Fruit fly (Drosophila melanogaster) whole organism, embryonic: ENCODE measurements around the gene CG11158.

ENCODE experiments used
- B-H1 ChIP-seq: fragments of 200-800 bp; sonication (Bioruptor generic); IDR thresholded peaks from 3 replicates; pipeline ENCODE4 v1.3.6; 2022; ENCODE audit warnings: missing biosample characterization, missing genetic modification characterization
- Bdp1 ChIP-seq: fragments of 200-800 bp; sonication (Bioruptor generic); optimal IDR thresholded peaks from 3 replicates; lab custom pipeline; 2016; ENCODE audit warnings: missing biosample characterization, missing genetic modification characterization
- CG10321 ChIP-seq: fragments of 200-800 bp; sonication (Bioruptor generic); IDR thresholded peaks from 2 replicates; pipeline ENCODE4 v1.3.6; 2022; ENCODE audit warnings: missing biosample characterization, missing genetic modification characterization
- CG10366 ChIP-seq: fragments of 200-800 bp; sonication (Bioruptor generic); IDR thresholded peaks from 2 replicates; pipeline ENCODE4 v1.3.6; 2022; ENCODE audit warnings: missing biosample characterization, missing genetic modification characterization
- CG10565 ChIP-seq: fragments of 200-800 bp; sonication (Bioruptor generic); optimal IDR thresholded peaks from 3 replicates; lab custom pipeline; 2016; ENCODE audit warnings: missing biosample characterization, mild to moderate bottlenecking, missing genetic modification characterization
- CG10979 ChIP-seq: fragments of 200-800 bp; sonication (Bioruptor generic); optimal IDR thresholded peaks from 2 replicates; lab custom pipeline; 2018; ENCODE audit warnings: missing biosample characterization, mild to moderate bottlenecking, missing genetic modification characterization, moderate library complexity
- CG11093 ChIP-seq: fragments of 200-800 bp; sonication (Bioruptor generic); IDR thresholded peaks from 3 replicates; pipeline ENCODE4 v1.3.6; 2022; ENCODE audit warnings: missing biosample characterization, missing genetic modification characterization
- CG12071 ChIP-seq: fragments of 200-800 bp; sonication (Bioruptor generic); optimal IDR thresholded peaks from 3 replicates; lab custom pipeline; 2018; ENCODE audit warnings: missing biosample characterization, mild to moderate bottlenecking, missing genetic modification characterization
- CG12219 ChIP-seq: fragments of 200-800 bp; sonication (Bioruptor generic); optimal IDR thresholded peaks from 3 replicates; lab custom pipeline; 2018; ENCODE audit warnings: missing biosample characterization, mild to moderate bottlenecking, missing genetic modification characterization
- CG14050 ChIP-seq: fragments of 200-800 bp; sonication (Bioruptor generic); IDR thresholded peaks from 3 replicates; pipeline ENCODE4 v1.3.6; 2022; ENCODE audit warnings: missing biosample characterization, missing genetic modification characterization
- CG14667 ChIP-seq: fragments of 200-800 bp; sonication (Bioruptor generic); IDR thresholded peaks from 2 replicates; pipeline ENCODE4 v1.3.6; 2022; ENCODE audit warnings: missing biosample characterization, missing genetic modification characterization
- CG14965 ChIP-seq: fragments of 200-800 bp; sonication (Bioruptor generic); optimal IDR thresholded peaks from 2 replicates; lab custom pipeline; 2016; ENCODE audit warnings: missing biosample characterization, missing genetic modification characterization, borderline replicate concordance
- CG15011 ChIP-seq: fragments of 200-800 bp; sonication (Bioruptor generic); optimal IDR thresholded peaks from 3 replicates; lab custom pipeline; 2018; ENCODE audit warnings: missing biosample characterization, mild to moderate bottlenecking, missing genetic modification characterization
- CG16863 ChIP-seq: fragments of 200-800 bp; sonication (Bioruptor generic); optimal IDR thresholded peaks from 3 replicates; lab custom pipeline; 2016; ENCODE audit warnings: missing biosample characterization, missing genetic modification characterization
- CG17186 ChIP-seq: fragments of 200-800 bp; sonication (Bioruptor generic); optimal IDR thresholded peaks from 3 replicates; lab custom pipeline; 2017; ENCODE audit warnings: missing biosample characterization, missing genetic modification reagents, missing genetic modification characterization
- CG30403 ChIP-seq: fragments of 200-800 bp; sonication (Bioruptor generic); optimal IDR thresholded peaks from 3 replicates; lab custom pipeline; 2016; ENCODE audit warnings: missing biosample characterization, missing genetic modification characterization
- CG31224 ChIP-seq: fragments of 200-800 bp; sonication (Bioruptor generic); IDR thresholded peaks from 2 replicates; pipeline ENCODE4 v1.3.6; 2022; ENCODE audit warnings: missing biosample characterization, missing genetic modification characterization
- CG33213 ChIP-seq: fragments of 200-800 bp; sonication (Bioruptor generic); optimal IDR thresholded peaks from 3 replicates; lab custom pipeline; 2016; ENCODE audit warnings: missing biosample characterization, missing genetic modification characterization
- CG33557 ChIP-seq: fragments of 200-800 bp; sonication (Bioruptor generic); optimal IDR thresholded peaks from 2 replicates; lab custom pipeline; 2019; ENCODE audit warnings: missing biosample characterization, mild to moderate bottlenecking, missing genetic modification characterization, moderate library complexity
- CG6683 ChIP-seq: fragments of 200-800 bp; sonication (Bioruptor generic); optimal IDR thresholded peaks from 2 replicates; lab custom pipeline; 2017; ENCODE audit warnings: missing biosample characterization, mild to moderate bottlenecking, missing genetic modification characterization, missing genetic modification reagents
- CG6765 ChIP-seq: fragments of 200-800 bp; sonication (Bioruptor generic); optimal IDR thresholded peaks from 3 replicates; lab custom pipeline; 2017; ENCODE audit warnings: missing biosample characterization, mild to moderate bottlenecking, missing genetic modification characterization
- CG8388 ChIP-seq: fragments of 200-800 bp; sonication (Bioruptor generic); optimal IDR thresholded peaks from 2 replicates; lab custom pipeline; 2019; ENCODE audit warnings: missing biosample characterization, mild to moderate bottlenecking, missing genetic modification characterization, moderate library complexity
- CG9817 ChIP-seq: fragments of 200-800 bp; sonication (Bioruptor generic); optimal IDR thresholded peaks from 2 replicates; lab custom pipeline; 2018; ENCODE audit warnings: missing biosample characterization, mild to moderate bottlenecking, missing genetic modification characterization, moderate library complexity
- Drgx ChIP-seq: fragments of 200-800 bp; sonication (Bioruptor generic); IDR thresholded peaks from 2 replicates; pipeline ENCODE4 v1.3.6; 2022; ENCODE audit warnings: missing biosample characterization, missing genetic modification characterization
- H2.0 ChIP-seq: fragments of 200-800 bp; sonication (Bioruptor generic); IDR thresholded peaks from 2 replicates; pipeline ENCODE4 v1.3.6; 2022; ENCODE audit warnings: missing biosample characterization, missing genetic modification characterization
- Hsf ChIP-seq: fragments of 200-800 bp; sonication (Bioruptor generic); optimal IDR thresholded peaks from 3 replicates; lab custom pipeline; 2016; ENCODE audit warnings: missing biosample characterization, missing genetic modification characterization
- MTF-1 ChIP-seq: fragments of 200-800 bp; sonication (Bioruptor generic); optimal IDR thresholded peaks from 2 replicates; lab custom pipeline; 2018; ENCODE audit warnings: missing biosample characterization, mild to moderate bottlenecking, missing genetic modification characterization, borderline replicate concordance
- Opbp ChIP-seq: fragments of 200-800 bp; sonication (Bioruptor generic); IDR thresholded peaks from 3 replicates; pipeline ENCODE4 v1.3.6; 2022; ENCODE audit warnings: missing biosample characterization, missing genetic modification characterization; ENCODE audit not compliant: partially characterized antibody
- Ravus ChIP-seq: fragments of 200-800 bp; sonication (Bioruptor generic); IDR thresholded peaks from 2 replicates; pipeline ENCODE4 v1.3.6; 2022; ENCODE audit warnings: missing biosample characterization, missing genetic modification characterization
- Spps ChIP-seq: fragments of 200-800 bp; sonication (Bioruptor generic); optimal IDR thresholded peaks from 2 replicates; lab custom pipeline; 2018; ENCODE audit warnings: missing biosample characterization, mild to moderate bottlenecking, missing genetic modification characterization
- Xbp1 ChIP-seq: fragments of 200-800 bp; sonication (Bioruptor generic); optimal IDR thresholded peaks from 3 replicates; lab custom pipeline; 2016; ENCODE audit warnings: missing biosample characterization, mild to moderate bottlenecking, missing genetic modification characterization
- ab ChIP-seq: fragments of 200-800 bp; sonication (Bioruptor generic); optimal IDR thresholded peaks from 2 replicates; lab custom pipeline; 2016; ENCODE audit warnings: missing biosample characterization, missing genetic modification characterization
- abd-A ChIP-seq: fragments of 200-800 bp; sonication (Bioruptor generic); optimal IDR thresholded peaks from 3 replicates; lab custom pipeline; 2019; ENCODE audit warnings: missing biosample characterization, mild to moderate bottlenecking, missing genetic modification characterization, moderate library complexity
- bbx ChIP-seq: fragments of 200-800 bp; sonication (Bioruptor generic); IDR thresholded peaks from 2 replicates; pipeline ENCODE4 v1.3.6; 2022; ENCODE audit warnings: missing biosample characterization, missing genetic modification characterization; ENCODE audit not compliant: partially characterized antibody
- chinmo ChIP-seq: fragments of 200-800 bp; sonication (Bioruptor generic); IDR thresholded peaks from 4 replicates; pipeline ENCODE4 v1.3.6; 2022; ENCODE audit warnings: missing biosample characterization, missing genetic modification characterization; ENCODE audit not compliant: partially characterized antibody
- chn ChIP-seq: fragments of 200-800 bp; sonication (Bioruptor generic); optimal IDR thresholded peaks from 2 replicates; lab custom pipeline; 2016; ENCODE audit warnings: missing biosample characterization, missing genetic modification characterization
- crc ChIP-seq: fragments of 200-800 bp; sonication (Bioruptor generic); optimal IDR thresholded peaks from 2 replicates; lab custom pipeline; 2016; ENCODE audit warnings: missing biosample characterization, missing genetic modification characterization
- crp ChIP-seq, 2 experiments: fragments of 200-800 bp; sonication (Bioruptor generic); optimal IDR thresholded peaks; 2 replicates in 1 of 2; 3 replicates in 1 of 2; lab custom pipeline; 2017; ENCODE audit warnings: missing biosample characterization in 2 of 2, missing genetic modification characterization in 2 of 2, mild to moderate bottlenecking in 1 of 2, moderate library complexity in 1 of 2
- dmrt99B ChIP-seq: fragments of 200-800 bp; sonication (Bioruptor generic); optimal IDR thresholded peaks from 2 replicates; lab custom pipeline; 2018; ENCODE audit warnings: missing biosample characterization, mild to moderate bottlenecking, missing genetic modification characterization, moderate library complexity
- insv ChIP-seq, 2 experiments: fragments of 200-800 bp; sonication (Bioruptor generic); optimal IDR thresholded peaks; 3 replicates each; lab custom pipeline; 2016 to 2018; ENCODE audit warnings: missing biosample characterization in 2 of 2, missing genetic modification characterization in 2 of 2
- maf-S ChIP-seq: fragments of 200-800 bp; sonication (Bioruptor generic); optimal IDR thresholded peaks from 2 replicates; lab custom pipeline; 2016; ENCODE audit warnings: missing biosample characterization, missing genetic modification characterization
- nerfin-2 ChIP-seq: fragments of 200-800 bp; sonication (Bioruptor generic); IDR thresholded peaks from 2 replicates; pipeline ENCODE4 v1.3.6; 2022; ENCODE audit warnings: missing biosample characterization, missing genetic modification characterization; ENCODE audit not compliant: partially characterized antibody
- nmo ChIP-seq: fragments of 200-800 bp; sonication (Bioruptor generic); optimal IDR thresholded peaks from 2 replicates; lab custom pipeline; 2018; ENCODE audit warnings: missing biosample characterization, mild to moderate bottlenecking, missing genetic modification characterization, moderate library complexity
- row ChIP-seq: fragments of 200-800 bp; sonication (Bioruptor generic); IDR thresholded peaks from 3 replicates; pipeline ENCODE4 v1.3.6; 2022; ENCODE audit warnings: missing biosample characterization, missing genetic modification characterization
- sr ChIP-seq: fragments of 200-800 bp; sonication (Bioruptor generic); IDR thresholded peaks from 3 replicates; pipeline ENCODE4 v1.3.6; 2022; ENCODE audit warnings: missing biosample characterization, missing genetic modification characterization
- unpg ChIP-seq: fragments of 200-800 bp; sonication (Bioruptor generic); optimal IDR thresholded peaks from 3 replicates; lab custom pipeline; 2018; ENCODE audit warnings: missing biosample characterization, mild to moderate bottlenecking, missing genetic modification characterization, moderate library complexity
- vnd ChIP-seq: fragments of 200-800 bp; sonication (Bioruptor generic); IDR thresholded peaks from 3 replicates; pipeline ENCODE4 v1.3.6; 2022; ENCODE audit warnings: missing biosample characterization, missing genetic modification characterization; ENCODE audit not compliant: partially characterized antibody
- wor ChIP-seq: fragments of 200-800 bp; sonication (Bioruptor generic); IDR thresholded peaks from 2 replicates; pipeline ENCODE4 v1.3.6; 2022; ENCODE audit warnings: missing biosample characterization, missing genetic modification characterization

CG11158 gene

DNA sequence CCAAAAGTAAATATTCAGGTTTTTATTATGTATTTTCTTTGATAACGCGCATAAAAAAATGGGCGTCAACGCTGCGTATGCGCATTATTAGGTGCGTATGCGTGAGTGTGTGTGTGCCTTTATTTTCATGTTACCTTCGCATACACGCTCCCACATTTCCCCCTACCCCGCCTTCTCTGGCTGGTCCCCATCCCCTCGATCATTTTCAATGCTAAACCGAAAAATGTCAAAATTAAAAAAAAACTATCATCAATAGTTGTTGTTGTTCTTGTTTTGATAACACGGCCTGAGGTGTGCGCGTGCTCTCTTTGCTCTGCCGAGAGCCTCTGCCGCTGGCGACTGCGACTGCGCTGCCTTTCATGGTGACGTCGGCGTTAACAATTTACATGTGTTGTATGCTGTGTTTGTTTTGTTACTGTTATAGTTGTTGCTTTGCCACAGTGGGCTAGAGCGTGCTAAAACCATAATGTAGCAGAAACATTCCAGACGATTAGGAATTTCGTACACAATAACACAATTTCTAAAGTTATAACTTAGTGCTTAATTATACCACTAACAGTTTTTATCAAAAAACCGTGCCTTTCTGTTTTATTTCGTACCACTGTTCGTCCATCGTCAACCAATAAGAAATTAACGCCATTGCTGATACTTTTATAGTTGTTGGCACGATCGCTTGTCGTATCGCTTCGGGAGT lies 42.6 kb upstream of the CG11158 start (continued):
- TF ChIP-seq CG33557 (GFP tag; lab: Kevin White, UChicago) = peak; percentile 86
- peak; percentile 95 for TF ChIP-seq CG17186 (GFP tag; lab: Kevin White, UChicago)
- TF ChIP-seq CG14667 (GFP tag; lab: Robert Waterston, UW) = peak; percentile 98
- peak; percentile 46; the same call in 1 of the 2 replicates for TF ChIP-seq bbx (GFP tag; lab: Robert Waterston, UW)
- peak; percentile 97 for TF ChIP-seq CG8388 (GFP tag; lab: Kevin White, UChicago)
- TF ChIP-seq H2.0 = peak; percentile 98
- peak; percentile 98 for TF ChIP-seq CG14050 (GFP tag; lab: Robert Waterston, UW)
- TF ChIP-seq Ravus = peak; percentile 98
- TF ChIP-seq Hsf = peak; percentile 99
- peak; percentile 88 for TF ChIP-seq CG10321 (GFP tag; lab: Robert Waterston, UW)
- TF ChIP-seq chn (GFP tag; lab: Kevin White, UChicago) = peak; percentile 99
- TF ChIP-seq wor = peak; percentile 98
- peak; percentile 99 for TF ChIP-seq unpg (GFP tag; lab: Kevin White, UChicago)
- TF ChIP-seq CG11093 (GFP tag; lab: Robert Waterston, UW) = peak; percentile 98
- peak; percentile 97 for TF ChIP-seq MTF-1
- peak; percentile 82 for TF ChIP-seq nerfin-2 (GFP tag; lab: Robert Waterston, UW)
- peak; percentile 99 for TF ChIP-seq nmo (GFP tag; lab: Kevin White, UChicago)
- TF ChIP-seq dmrt99B (tag; lab: Kevin White, UChicago) = peak; percentile 100
- TF ChIP-seq CG10979 (tag; lab: Kevin White, UChicago) = peak; percentile 98
- peak; percentile 97 for TF ChIP-seq CG6683 (GFP tag; lab: Kevin White, UChicago)
- peak; percentile 99 for TF ChIP-seq Drgx (GFP tag; lab: Robert Waterston, UW)
- TF ChIP-seq chinmo (GFP tag; lab: Robert Waterston, UW) = peak; percentile 83; the same call in 1 of the 4 replicates
- peak; percentile 98 for TF ChIP-seq CG30403 (GFP tag; lab: Kevin White, UChicago)
- TF ChIP-seq Spps (tag; lab: Kevin White, UChicago) = peak; percentile 97
- TF ChIP-seq CG31224 (GFP tag; lab: Robert Waterston, UW) = peak; percentile 96
- TF ChIP-seq CG12219 (GFP tag; lab: Kevin White, UChicago) = peak; percentile 100
- peak; percentile 99 for TF ChIP-seq abd-A
- peak; percentile 99 for TF ChIP-seq row (GFP tag; lab: Robert Waterston, UW)
- peak; percentile 99 for TF ChIP-seq CG10366
- peak; percentile 96 for TF ChIP-seq CG10565 (GFP tag; lab: Kevin White, UChicago)
- TF ChIP-seq maf-S = peak; percentile 98
- TF ChIP-seq CG14965 (GFP tag; lab: Kevin White, UChicago) = peak; percentile 91
- TF ChIP-seq CG33213 (GFP tag; lab: Kevin White, UChicago) = peak; percentile 99
- peak; percentile 99 for TF ChIP-seq B-H1 (GFP tag; lab: Robert Waterston, UW)
- peak; percentile 98 for TF ChIP-seq crc (GFP tag; lab: Kevin White, UChicago)
- peak; percentile 97 for TF ChIP-seq CG15011 (GFP tag; lab: Kevin White, UChicago)
- TF ChIP-seq crp (GFP tag; optimal IDR thresholded peaks at IDR 0.05; lab: Kevin White, UChicago) = peak in 1 of 2 experiments; percentile 72
- peak; percentile 96 for TF ChIP-seq CG6765 (GFP tag; lab: Kevin White, UChicago)
- TF ChIP-seq sr (GFP tag; lab: Robert Waterston, UW) = peak; percentile 95
- peak; percentile 99 for TF ChIP-seq CG12071 (GFP tag; lab: Kevin White, UChicago)
- TF ChIP-seq vnd = peak; percentile 44; the same call in 1 of the 3 replicates
- TF ChIP-seq CG9817 (tag; lab: Kevin White, UChicago) = peak; percentile 98
- TF ChIP-seq Opbp = peak; percentile 52; the same call in 2 of the 3 replicates
- TF ChIP-seq insv (GFP tag; optimal IDR thresholded peaks at IDR 0.05; lab: Kevin White, UChicago) = peak; percentile 51 to 79
- peak; percentile 99 for TF ChIP-seq CG16863 (GFP tag; lab: Kevin White, UChicago)
- TF ChIP-seq Xbp1 (GFP tag; lab: Kevin White, UChicago) = peak; percentile 99
- TF ChIP-seq Bdp1 = peak; percentile 93
- TF ChIP-seq ab (GFP tag; lab: Kevin White, UChicago) = peak; percentile 95
